Worm (Caenorhabditis elegans) whole organism, young adult: ENCODE results near the gene ajm-1.

Experiments
- B0035.1 ChIP-seq: sonication (generic microtip); optimal IDR thresholded peaks from 2 replicates; lab custom pipeline; 2016; ENCODE audit warnings: missing genetic modification characterization, mild to moderate bottlenecking, missing compliant biosample characterization, missing genotype, missing genetic modification reagents
- B0261.1 ChIP-seq: sonication (generic microtip); optimal IDR thresholded peaks from 2 replicates; lab custom pipeline; 2016; ENCODE audit warnings: mild to moderate bottlenecking, missing genetic modification characterization, moderate library complexity, missing compliant biosample characterization
- B0336.3 ChIP-seq: fragments of 200-800 bp; sonication (Bioruptor generic); IDR thresholded peaks from 2 replicates; pipeline ENCODE4 v1.3.6; 2022; ENCODE audit warnings: missing genetic modification characterization, missing compliant biosample characterization
- D2030.7 ChIP-seq: fragments of 200-800 bp; sonication (Bioruptor generic); IDR thresholded peaks from 2 replicates; pipeline ENCODE4 v1.3.6; 2022; ENCODE audit warnings: missing genetic modification reagents, missing genetic modification characterization, missing compliant biosample characterization
- F10E7.11 ChIP-seq: sonication (generic microtip); optimal IDR thresholded peaks from 2 replicates; lab custom pipeline; 2017; ENCODE audit warnings: mild to moderate bottlenecking, missing genetic modification characterization, moderate library complexity, missing compliant biosample characterization
- F33H1.4 ChIP-seq: fragments of 200-800 bp; sonication (Bioruptor generic); IDR thresholded peaks from 2 replicates; pipeline ENCODE4 v1.3.6; 2022; ENCODE audit warnings: missing genetic modification reagents, missing genetic modification characterization, missing compliant biosample characterization
- F57A8.1 ChIP-seq: fragments of 200-800 bp; sonication (Bioruptor generic); optimal IDR thresholded peaks from 2 replicates; lab custom pipeline; 2018; ENCODE audit warnings: mild to moderate bottlenecking, missing genetic modification characterization, moderate library complexity, missing compliant biosample characterization
- K11D2.4 ChIP-seq: fragments of 200-800 bp; sonication (Bioruptor generic); IDR thresholded peaks from 2 replicates; pipeline ENCODE4 v1.3.6; 2022; ENCODE audit warnings: missing genetic modification reagents, missing genetic modification characterization, missing compliant biosample characterization
- K12H6.12 ChIP-seq: fragments of 200-800 bp; sonication (Bioruptor generic); optimal IDR thresholded peaks from 2 replicates; lab custom pipeline; 2018; ENCODE audit warnings: mild to moderate bottlenecking, missing genetic modification characterization, missing compliant biosample characterization
- T07F8.4 ChIP-seq: sonication (generic microtip); optimal IDR thresholded peaks from 2 replicates; lab custom pipeline; 2016; ENCODE audit warnings: mild to moderate bottlenecking, missing genetic modification characterization, moderate library complexity, missing compliant biosample characterization
- T26A5.8 ChIP-seq: sonication (generic microtip); optimal IDR thresholded peaks from 2 replicates; lab custom pipeline; 2016; ENCODE audit warnings: missing genetic modification characterization, missing compliant biosample characterization
- Y53G8AR.9 ChIP-seq: fragments of 200-800 bp; sonication (Bioruptor generic); conservative IDR thresholded peaks from 2 replicates; pipeline ENCODE4 v1.3.6; 2022; ENCODE audit warnings: missing genetic modification reagents, missing genetic modification characterization, missing compliant biosample characterization
- aptf-2 ChIP-seq: fragments of 200-800 bp; sonication (Bioruptor generic); conservative IDR thresholded peaks from 2 replicates; pipeline ENCODE4 v1.3.6; 2022; ENCODE audit warnings: missing genetic modification reagents, missing genetic modification characterization, missing compliant biosample characterization
- aptf-3 ChIP-seq: fragments of 200-800 bp; sonication (Bioruptor generic); IDR thresholded peaks from 2 replicates; pipeline ENCODE4 v1.3.6; 2022; ENCODE audit warnings: missing genetic modification characterization, missing compliant biosample characterization
- athp-1 ChIP-seq: sonication (generic microtip); optimal IDR thresholded peaks from 2 replicates; lab custom pipeline; 2017; ENCODE audit warnings: mild to moderate bottlenecking, missing genetic modification characterization, missing compliant biosample characterization
- attf-3 ChIP-seq: fragments of 200-800 bp; sonication (Bioruptor generic); conservative IDR thresholded peaks from 2 replicates; pipeline ENCODE4 v1.3.6; 2022; ENCODE audit warnings: missing genetic modification reagents, missing genetic modification characterization, missing compliant biosample characterization
- attf-5 ChIP-seq: fragments of 200-800 bp; sonication (Bioruptor generic); optimal IDR thresholded peaks from 2 replicates; lab custom pipeline; 2018; ENCODE audit warnings: mild to moderate bottlenecking, missing genetic modification characterization, missing compliant biosample characterization
- bed-1 ChIP-seq: fragments of 200-800 bp; sonication (Bioruptor generic); IDR thresholded peaks from 2 replicates; pipeline ENCODE4 v1.3.6; 2022; ENCODE audit warnings: missing genetic modification reagents, missing genetic modification characterization, missing compliant biosample characterization
- cebp-1 ChIP-seq, 2 experiments: fragments of 200-800 bp in 1 of 2; sonication (Bioruptor generic) in 1 of 2; sonication (generic microtip) in 1 of 2; IDR thresholded peaks in 1 of 2; optimal IDR thresholded peaks in 1 of 2; 2 replicates each; pipeline versions ENCODE4 v1.3.6 to Lab custom; 2017 to 2022; ENCODE audit warnings: missing compliant biosample characterization in 2 of 2, missing genetic modification characterization in 2 of 2, mild to moderate bottlenecking in 1 of 2, missing genetic modification reagents in 1 of 2, moderate library complexity in 1 of 2
- cebp-2 ChIP-seq: fragments of 200-800 bp; sonication (Bioruptor generic); IDR thresholded peaks from 2 replicates; pipeline ENCODE4 v1.3.6; 2022; ENCODE audit warnings: missing genetic modification characterization, missing compliant biosample characterization
- die-1 ChIP-seq: sonication (generic microtip); optimal IDR thresholded peaks from 2 replicates; lab custom pipeline; 2016; ENCODE audit warnings: missing genotype, mild to moderate bottlenecking, missing genetic modification characterization, missing compliant biosample characterization
- efl-1 ChIP-seq: fragments of 150-350 bp; optimal IDR thresholded peaks from 2 replicates; lab custom pipeline; 2014; ENCODE audit warnings: missing biosample characterization, missing genetic modification reagents, missing genetic modification characterization
- egl-44 ChIP-seq: fragments of 200-800 bp; sonication (Bioruptor generic); IDR thresholded peaks from 2 replicates; pipeline ENCODE4 v1.3.6; 2022; ENCODE audit warnings: missing genetic modification reagents, missing genetic modification characterization, missing compliant biosample characterization
- hmg-1.2 ChIP-seq: fragments of 200-800 bp; sonication (Bioruptor generic); IDR thresholded peaks from 2 replicates; pipeline ENCODE4 v1.3.6; 2022; ENCODE audit warnings: missing genetic modification reagents, missing genetic modification characterization, missing compliant biosample characterization
- hsf-1 ChIP-seq: fragments of 200-800 bp; sonication (Bioruptor generic); IDR thresholded peaks from 2 replicates; pipeline ENCODE4 v1.3.6; 2022; ENCODE audit warnings: missing genetic modification reagents, missing genetic modification characterization, missing compliant biosample characterization
- let-607 ChIP-seq, 2 experiments: fragments of 200-800 bp in 1 of 2; sonication (Bioruptor generic) in 1 of 2; sonication (generic microtip) in 1 of 2; optimal IDR thresholded peaks; 2 replicates each; lab custom pipeline; 2016 to 2018; ENCODE audit warnings: mild to moderate bottlenecking in 2 of 2, missing compliant biosample characterization in 2 of 2, missing genetic modification characterization in 2 of 2, moderate library complexity in 2 of 2, missing genotype in 1 of 2
- lin-35 ChIP-seq, 3 experiments: fragments of 150-350 bp in 2 of 3; sonication (generic microtip) in 1 of 3; optimal IDR thresholded peaks; 2 replicates each; lab custom pipeline; 2014 to 2018; ENCODE audit warnings: missing biosample characterization in 3 of 3, missing genetic modification characterization in 3 of 3, missing genetic modification reagents in 3 of 3
- lin-40 ChIP-seq: sonication (generic microtip); optimal IDR thresholded peaks from 2 replicates; lab custom pipeline; 2016; ENCODE audit warnings: missing genetic modification characterization, mild to moderate bottlenecking, missing compliant biosample characterization, missing genotype, missing genetic modification reagents
- lsl-1 ChIP-seq: fragments of 200-800 bp; sonication (Bioruptor generic); optimal IDR thresholded peaks from 2 replicates; lab custom pipeline; 2018; ENCODE audit warnings: mild to moderate bottlenecking, missing genetic modification characterization, moderate library complexity, missing compliant biosample characterization
- lsy-27 ChIP-seq: sonication (generic microtip); optimal IDR thresholded peaks from 2 replicates; lab custom pipeline; 2017; ENCODE audit warnings: missing genetic modification characterization, mild to moderate bottlenecking, missing compliant biosample characterization, antibody characterized with exemption, missing genotype, borderline replicate concordance; ENCODE audit not compliant: insufficient read depth
- madf-3 ChIP-seq: fragments of 200-800 bp; sonication (Bioruptor generic); IDR thresholded peaks from 2 replicates; pipeline ENCODE4 v1.3.6; 2022; ENCODE audit warnings: missing genetic modification reagents, missing genetic modification characterization, missing compliant biosample characterization
- mcd-1 ChIP-seq: fragments of 200-800 bp; sonication (Bioruptor generic); IDR thresholded peaks from 2 replicates; pipeline ENCODE4 v1.3.6; 2022; ENCODE audit warnings: missing genetic modification reagents, missing genetic modification characterization, missing compliant biosample characterization
- mxl-1 ChIP-seq: sonication (generic microtip); optimal IDR thresholded peaks from 2 replicates; lab custom pipeline; 2016; ENCODE audit warnings: missing genetic modification characterization, missing compliant biosample characterization
- nfya-2 ChIP-seq: fragments of 200-800 bp; sonication (Bioruptor generic); IDR thresholded peaks from 2 replicates; pipeline ENCODE4 v1.3.6; 2022; ENCODE audit warnings: missing genetic modification reagents, missing genetic modification characterization, missing compliant biosample characterization
- nhr-120 ChIP-seq: fragments of 200-800 bp; sonication (Bioruptor generic); IDR thresholded peaks from 2 replicates; pipeline ENCODE4 v1.3.6; 2022; ENCODE audit warnings: missing genetic modification characterization, missing compliant biosample characterization
- nhr-27 ChIP-seq: fragments of 200-800 bp; sonication (Bioruptor generic); optimal IDR thresholded peaks from 2 replicates; lab custom pipeline; 2018; ENCODE audit warnings: mild to moderate bottlenecking, missing genetic modification characterization, moderate library complexity, missing compliant biosample characterization
- nhr-80 ChIP-seq: sonication (generic microtip); optimal IDR thresholded peaks from 2 replicates; lab custom pipeline; 2016; ENCODE audit warnings: missing genetic modification characterization, missing compliant biosample characterization
- pha-4 ChIP-seq: fragments of 150-350 bp; sonication (generic microtip); optimal IDR thresholded peaks from 2 replicates; lab custom pipeline; 2014; ENCODE audit warnings: missing biosample characterization, missing genetic modification reagents, missing genetic modification characterization
- rec-8 ChIP-seq, 2 experiments: sonication (generic microtip); optimal IDR thresholded peaks; 2 replicates each; lab custom pipeline; 2016; ENCODE audit warnings: mild to moderate bottlenecking in 2 of 2, missing genetic modification characterization in 2 of 2, missing genetic modification reagents in 2 of 2, missing genotype in 2 of 2, missing biosample characterization in 1 of 2, missing compliant biosample characterization in 1 of 2, moderate library complexity in 1 of 2
- rpc-1 ChIP-seq, 2 experiments: fragments of 150-350 bp in 1 of 2; sonication (generic microtip) in 1 of 2; optimal IDR thresholded peaks; 2 replicates each; lab custom pipeline; 2014 to 2018; ENCODE audit warnings: missing biosample characterization in 1 of 2, missing genetic modification characterization in 1 of 2, missing genetic modification reagents in 1 of 2, missing genotype in 1 of 2
- sdz-38 ChIP-seq: sonication (generic microtip); optimal IDR thresholded peaks from 2 replicates; lab custom pipeline; 2016; ENCODE audit warnings: missing genotype, missing genetic modification characterization, missing compliant biosample characterization
- tbx-9 ChIP-seq: sonication (generic microtip); optimal IDR thresholded peaks from 2 replicates; lab custom pipeline; 2016; ENCODE audit warnings: borderline replicate concordance, missing genetic modification characterization, inconsistent platforms, missing compliant biosample characterization
- unc-62 ChIP-seq: fragments of 150-350 bp; optimal IDR thresholded peaks from 2 replicates; lab custom pipeline; 2014; ENCODE audit warnings: missing biosample characterization, missing genetic modification reagents, missing genetic modification characterization
- zim-3 ChIP-seq: sonication (generic microtip); optimal IDR thresholded peaks from 2 replicates; lab custom pipeline; 2017; ENCODE audit warnings: mild to moderate bottlenecking, missing genetic modification characterization, moderate library complexity, missing compliant biosample characterization
- ztf-26 ChIP-seq: sonication (generic microtip); optimal IDR thresholded peaks from 2 replicates; lab custom pipeline; 2017; ENCODE audit warnings: missing genetic modification characterization, missing compliant biosample characterization
- ztf-28 ChIP-seq: fragments of 200-800 bp; sonication (Bioruptor generic); IDR thresholded peaks from 2 replicates; pipeline ENCODE4 v1.3.6; 2022; ENCODE audit warnings: missing genetic modification reagents, missing genetic modification characterization, missing compliant biosample characterization
- ztf-3 ChIP-seq: fragments of 200-800 bp; sonication (Bioruptor generic); optimal IDR thresholded peaks from 2 replicates; lab custom pipeline; 2018; ENCODE audit warnings: mild to moderate bottlenecking, missing genetic modification characterization, missing compliant biosample characterization

Gene ajm-1

ce11 chrX:9150269-9150744 is 67.6 kb downstream of the ajm-1 start, which contains the start of gene tmbi-4:
Gene tmbi-4, plus strand, starts transcription at chrX:9150694.
- TF ChIP-seq efl-1 (GFP tag; lab: Kevin White, UChicago) (no peak), T26A5.8 (tag; lab: Kevin White, UChicago) (no peak), F33H1.4 (no peak), tbx-9 (tag; lab: Kevin White, UChicago) (no peak), aptf-2 (no peak), cebp-1 (GFP tag; IDR thresholded peaks at IDR 0.05; lab: Robert Waterston, UW) (no peak), cebp-1 (tag; optimal IDR thresholded peaks at IDR 0.05; lab: Kevin White, UChicago) (peak; percentile 52), lsy-27 (tag; lab: Kevin White, UChicago) (no peak), F57A8.1 (GFP tag; lab: Kevin White, UChicago) (no peak), B0336.3 (GFP tag; lab: Robert Waterston, UW) (no peak), nhr-80 (tag; lab: Kevin White, UChicago) (peak; percentile 56), Y53G8AR.9 (GFP tag; lab: Robert Waterston, UW) (no peak), zim-3 (tag; lab: Kevin White, UChicago) (no peak), nhr-27 (no peak), lin-40 (peak; percentile 53), nhr-120 (GFP tag; lab: Robert Waterston, UW) (no peak), F10E7.11 (tag; lab: Kevin White, UChicago) (no peak), athp-1 (tag; lab: Kevin White, UChicago) (no peak), cebp-2 (GFP tag; lab: Robert Waterston, UW) (no peak), K11D2.4 (0 out of 2 replicates have a peak, but pooled peaks have one; percentile 31), sdz-38 (tag; lab: Kevin White, UChicago) (no peak), B0261.1 (no peak), pha-4 (tag; lab: Kevin White, UChicago) (no peak), let-607 (tag; optimal IDR thresholded peaks at IDR 0.05; lab: Kevin White, UChicago) (peak in 1 of 2 experiments; percentile 57), rec-8 (tag; optimal IDR thresholded peaks at IDR 0.05; lab: Kevin White, UChicago) (no peak), die-1 (tag; lab: Kevin White, UChicago) (no peak), aptf-3 (no peak), D2030.7 (no peak), lsl-1 (no peak), bed-1 (GFP tag; lab: Robert Waterston, UW) (no peak), attf-3 (GFP tag; lab: Robert Waterston, UW) (no peak), mcd-1 (GFP tag; lab: Robert Waterston, UW) (peak; percentile 69), attf-5 (peak; percentile 33), B0035.1 (no peak), T07F8.4 (no peak), ztf-26 (tag; lab: Kevin White, UChicago) (no peak), hmg-1.2 (GFP tag; lab: Robert Waterston, UW) (peak; percentile 83), mxl-1 (tag; lab: Kevin White, UChicago) (no peak), ztf-3 (GFP tag; lab: Kevin White, UChicago) (no peak), madf-3 (GFP tag; lab: Robert Waterston, UW) (no peak), lin-35 (GFP tag; optimal IDR thresholded peaks at IDR 0.05; lab: Kevin White, UChicago) (no peak), nfya-2 (GFP tag; lab: Robert Waterston, UW) (no peak), hsf-1 (GFP tag; lab: Robert Waterston, UW) (no peak), rpc-1 (optimal IDR thresholded peaks at IDR 0.05; lab: Kevin White, UChicago) (no peak), rpc-1 (tag; optimal IDR thresholded peaks at IDR 0.05; lab: Kevin White, UChicago) (no peak), ztf-28 (GFP tag; lab: Robert Waterston, UW) (no peak), K12H6.12 (tag; lab: Kevin White, UChicago) (peak; percentile 8), unc-62 (GFP tag; lab: Kevin White, UChicago) (peak; percentile 15), egl-44 (no peak)
- TF ChIP-seq, all 124 proteins: peak for 10
